Worm (Caenorhabditis elegans): Measurements from ENCODE around the gene lipl-5.

Gene lipl-5

ce11 chrV:373192-373591, 12.4 kb upstream of the lipl-5 start:
- no peak for TF ChIP-seq unc-62 (GFP tag; optimal IDR thresholded peaks at IDR 0.05)

ce11 chrV:376790-377189, 8.8 kb upstream of the lipl-5 start:
- TF ChIP-seq unc-62 (GFP tag; optimal IDR thresholded peaks at IDR 0.05), result no peak

DNA sequence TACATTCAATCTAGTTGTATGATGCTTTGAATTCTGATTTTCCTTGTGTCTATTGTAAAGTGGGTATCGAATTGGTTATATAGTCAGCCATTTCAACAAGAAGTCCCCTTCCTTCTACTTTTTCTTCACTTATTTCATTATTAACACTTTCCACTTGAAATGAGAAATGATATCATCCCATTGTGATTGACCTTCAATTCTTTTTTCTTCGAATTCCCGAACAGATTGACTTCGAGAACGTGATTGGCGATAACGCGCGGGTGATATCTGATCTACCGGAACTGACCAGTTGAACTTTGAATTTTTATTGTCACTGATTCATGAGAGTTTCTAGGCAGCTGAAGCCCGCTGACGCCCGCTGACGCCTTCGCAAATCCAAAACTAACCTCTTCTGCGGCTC, 7.3 kb upstream of the lipl-5 start:
- no peak for TF ChIP-seq unc-62 (GFP tag; optimal IDR thresholded peaks at IDR 0.05)

ce11 chrV:380186-380585, 5.4 kb upstream of the lipl-5 start, which contains the start of gene mltn-8:
Gene mltn-8, minus strand, starts transcription at chrV:380286.
- TF ChIP-seq unc-62 (GFP tag; optimal IDR thresholded peaks at IDR 0.05), result no peak

ce11 chrV:381227-381950, 4.2 kb upstream of the lipl-5 start, which contains the start of gene ZK6.8:
Gene ZK6.8, plus strand, starts transcription at chrV:381908.
- no peak for TF ChIP-seq unc-62 (GFP tag; optimal IDR thresholded peaks at IDR 0.05)

DNA sequence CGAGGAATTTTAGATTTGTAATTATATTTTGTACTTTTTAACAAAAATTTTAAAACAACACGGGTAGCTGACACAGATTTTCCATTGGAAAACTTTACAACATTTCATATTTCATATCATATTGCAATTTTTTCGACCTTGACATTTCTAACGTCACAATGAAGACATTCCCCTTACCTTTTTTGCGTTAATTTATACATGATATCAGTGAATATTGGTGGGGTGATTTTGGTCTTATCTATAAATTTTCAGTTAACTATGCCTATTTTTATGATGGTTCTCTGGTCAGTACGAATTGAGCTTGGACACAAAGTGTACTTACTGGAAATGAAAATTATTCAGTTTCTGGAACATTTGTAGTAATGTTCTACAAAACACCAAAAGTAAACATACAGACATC, 1.0 kb upstream of the lipl-5 start:
- no peak for TF ChIP-seq unc-62 (GFP tag; optimal IDR thresholded peaks at IDR 0.05)

ce11 chrV:388397-388796, 2.9 kb downstream of the lipl-5 start, which contains the start of gene ZK6.6:
Gene ZK6.6, plus strand, starts transcription at chrV:388697.
- no peak for TF ChIP-seq unc-62 (GFP tag; optimal IDR thresholded peaks at IDR 0.05)

ce11 chrV:392199-392678, 6.7 kb downstream of the lipl-5 start, which contains the start of gene nhr-254:
Gene nhr-254, plus strand, starts transcription at chrV:392628.
- no peak for TF ChIP-seq unc-62 (GFP tag; optimal IDR thresholded peaks at IDR 0.05)

ce11 chrV:396309-396708, 10.8 kb downstream of the lipl-5 start, which contains the start of gene nhr-253:
Gene nhr-253, plus strand, starts transcription at chrV:396593.
- no peak for TF ChIP-seq unc-62 (GFP tag; optimal IDR thresholded peaks at IDR 0.05)

DNA sequence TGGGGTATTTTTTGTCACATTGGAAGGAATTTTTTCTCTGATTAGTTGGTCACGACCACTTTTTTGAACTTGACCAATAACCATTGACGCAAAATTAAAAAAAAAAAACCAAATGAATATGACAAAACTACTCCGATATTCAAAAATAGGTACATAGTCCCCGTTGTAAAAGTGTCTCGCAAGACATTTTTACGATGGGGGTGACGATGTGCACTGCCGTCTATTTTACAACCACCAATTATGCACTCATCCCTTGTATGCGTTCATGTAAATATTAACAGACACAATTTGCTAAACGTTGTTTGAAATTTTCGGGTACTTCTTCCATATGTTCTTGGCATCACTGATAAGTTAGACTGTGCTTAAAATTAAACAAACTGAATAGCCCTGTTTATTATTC, 14.2 kb downstream of the lipl-5 start, which contains the start of gene scl-27:
scl-27 (plus strand) TSS at position 301 of the 400 bp plus-strand sequence.
- no peak for TF ChIP-seq unc-62 (GFP tag; optimal IDR thresholded peaks at IDR 0.05)

DNA sequence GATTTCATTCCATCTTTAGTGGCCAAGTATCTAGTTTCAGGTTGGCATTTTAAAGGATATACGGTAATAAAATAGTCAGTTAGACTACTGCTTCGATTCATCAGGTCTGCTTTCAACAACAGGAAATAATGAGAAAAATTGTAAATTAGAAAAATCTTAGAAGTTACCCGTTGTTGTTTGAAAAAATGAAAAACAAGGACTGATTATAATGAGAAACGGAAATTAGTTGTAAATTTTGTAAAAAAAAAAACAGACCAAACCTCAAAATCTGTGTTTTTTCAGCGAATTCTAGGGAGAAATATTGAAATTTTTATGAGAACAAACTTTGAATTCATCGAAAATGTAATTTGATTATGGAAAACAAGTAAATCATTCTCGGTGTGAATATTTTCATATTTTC, 17.5 kb downstream of the lipl-5 start, which contains the start of gene srh-62:
srh-62 (minus strand) TSS at position 101 of the 400 bp plus-strand sequence.
- no peak for TF ChIP-seq unc-62 (GFP tag; optimal IDR thresholded peaks at IDR 0.05)

DNA sequence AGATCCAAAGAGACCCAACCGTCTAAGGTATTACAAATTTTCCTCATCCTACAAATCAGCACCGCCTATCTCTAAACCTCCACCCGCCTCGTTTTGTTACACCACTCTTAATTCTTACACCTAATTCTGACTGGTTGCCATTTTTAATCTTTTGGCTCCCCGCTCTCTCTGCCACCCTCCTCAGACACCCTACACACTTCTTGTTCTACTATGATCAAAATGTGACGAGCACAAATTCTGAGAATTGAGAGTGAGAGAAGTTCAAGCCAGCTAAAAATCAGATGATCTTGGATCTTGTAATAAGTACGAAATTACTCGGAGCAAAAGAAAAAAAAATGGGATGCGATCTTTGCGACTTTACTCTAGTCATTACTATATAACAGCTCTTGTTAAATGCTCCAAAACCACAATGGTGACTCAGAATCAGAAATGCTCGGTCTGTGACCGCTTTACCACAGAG, 18.7 kb downstream of the lipl-5 start, which contains the start of gene nhr-252:
nhr-252 (plus strand) TSS at position 410 of the 460 bp plus-strand sequence.
- TF ChIP-seq unc-62 (GFP tag; optimal IDR thresholded peaks at IDR 0.05), result no peak

DNA sequence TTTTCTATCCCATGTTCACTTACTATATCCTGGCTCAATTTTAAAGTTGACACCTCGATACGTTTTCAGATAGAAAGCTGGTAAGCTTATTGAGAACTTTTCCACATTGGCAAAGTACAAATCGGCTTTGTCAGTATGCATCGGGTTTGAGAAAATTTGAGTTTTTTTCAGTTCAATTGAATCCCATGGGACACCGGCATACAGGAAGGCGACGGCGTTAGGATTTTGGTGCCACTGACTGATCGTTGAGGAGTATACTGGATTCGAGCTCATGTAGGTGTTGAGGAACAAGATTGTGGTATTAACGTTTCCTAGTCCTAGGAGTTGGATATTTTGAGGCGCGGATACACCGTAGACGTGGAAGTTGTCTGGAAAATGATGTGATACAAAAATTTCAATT, 27.3 kb downstream of the lipl-5 start:
- TF ChIP-seq unc-62 (GFP tag; optimal IDR thresholded peaks at IDR 0.05), result no peak

ce11 chrV:414630-415029, 29.1 kb downstream of the lipl-5 start, which contains the start of gene dod-19:
Gene dod-19, minus strand, starts transcription at chrV:414759.
- TF ChIP-seq unc-62 (GFP tag; optimal IDR thresholded peaks at IDR 0.05), result no peak

- no peak for TF ChIP-seq unc-62 (GFP tag; optimal IDR thresholded peaks at IDR 0.05)
These were observed 29.5 kb downstream of the lipl-5 start for ce11 chrV:415072-415471.

- no peak for TF ChIP-seq unc-62 (GFP tag; optimal IDR thresholded peaks at IDR 0.05)
These were observed 32.3 kb downstream of the lipl-5 start, which contains the start of gene irg-8 for ce11 chrV:417656-418353. Gene irg-8, minus strand, starts transcription at chrV:417706.
